Worm (Caenorhabditis elegans) whole organism, midembryonic: ENCODE results near the gene oac-46.

Experiments used
- T22C8.4 ChIP-seq: fragments of 200-800 bp; sonication (Bioruptor generic); IDR thresholded peaks from 2 replicates; pipeline ENCODE4 v1.3.6; 2022; ENCODE audit warnings: missing genetic modification characterization, missing compliant biosample characterization
- cog-1 ChIP-seq: sonication (generic microtip); optimal IDR thresholded peaks from 2 replicates; lab custom pipeline; 2016; ENCODE audit warnings: missing genetic modification characterization, missing compliant biosample characterization
- ref-1 ChIP-seq: fragments of 200-800 bp; sonication (Bioruptor generic); conservative IDR thresholded peaks from 2 replicates; pipeline ENCODE4 v1.3.6; 2022; ENCODE audit warnings: missing genetic modification reagents, missing genetic modification characterization, missing compliant biosample characterization
- ztf-29 ChIP-seq: fragments of 200-800 bp; sonication (Bioruptor generic); IDR thresholded peaks from 2 replicates; pipeline ENCODE4 v1.3.6; 2022; ENCODE audit warnings: missing genetic modification reagents, missing genetic modification characterization, missing compliant biosample characterization

- TF ChIP-seq cog-1 = no peak
- TF ChIP-seq ref-1 = no peak
- TF ChIP-seq ztf-29 (GFP tag; lab: Robert Waterston, UW) = no peak
- TF ChIP-seq T22C8.4 (GFP tag; lab: Robert Waterston, UW) = no peak
These were observed 6.0 kb downstream of the oac-46 start for ce11 chrII:8845932-8846331.
